Worm (Caenorhabditis elegans) whole organism, L1 larva: ENCODE data around the gene egl-4.

Experiments used
- alr-1 ChIP-seq: fragments of 200-800 bp; sonication (Bioruptor generic); optimal IDR thresholded peaks from 2 replicates; lab custom pipeline; 2018; ENCODE audit warnings: borderline replicate concordance, mild to moderate bottlenecking, missing genetic modification characterization, missing compliant biosample characterization
- aly-2 ChIP-seq: fragments of 150-350 bp; optimal IDR thresholded peaks from 2 replicates; lab custom pipeline; 2014; ENCODE audit warnings: missing biosample characterization, missing genetic modification characterization
- ama-1 ChIP-seq: fragments of 150-350 bp; optimal IDR thresholded peaks from 2 replicates; lab custom pipeline; 2014
- nhr-237 ChIP-seq: fragments of 150-350 bp; optimal IDR thresholded peaks from 2 replicates; lab custom pipeline; 2014; ENCODE audit warnings: missing biosample characterization, missing genetic modification characterization
- nhr-47 ChIP-seq: sonication (generic microtip); optimal IDR thresholded peaks from 2 replicates; lab custom pipeline; 2016; ENCODE audit warnings: mild to moderate bottlenecking, missing genetic modification characterization, moderate library complexity, missing compliant biosample characterization
- nhr-77 ChIP-seq: fragments of 150-350 bp; optimal IDR thresholded peaks from 2 replicates; lab custom pipeline; 2014; ENCODE audit warnings: missing biosample characterization, missing genetic modification characterization
- skn-1 ChIP-seq: fragments of 150-350 bp; optimal IDR thresholded peaks from 2 replicates; lab custom pipeline; 2014; ENCODE audit warnings: missing biosample characterization, missing genetic modification characterization

DNA sequence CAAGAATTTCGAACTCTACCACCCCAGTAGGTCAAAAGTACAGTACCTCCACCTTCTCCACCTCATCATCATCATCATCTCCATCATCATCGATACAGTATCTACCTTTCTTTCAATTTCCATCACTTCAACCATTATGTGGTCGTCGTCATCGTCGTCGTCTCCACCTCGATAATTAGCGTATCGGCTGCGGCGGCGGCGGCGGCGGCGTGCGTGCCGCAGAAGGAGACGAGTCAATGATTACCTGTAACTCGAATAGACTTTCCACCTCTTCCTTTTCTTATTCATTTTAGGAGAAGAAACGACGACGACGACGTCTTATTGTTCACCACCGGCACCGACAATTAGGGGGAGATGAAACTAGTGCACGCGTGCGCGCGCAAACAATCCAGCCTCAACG lies 67.7 kb downstream of the egl-4 start:
- TF ChIP-seq nhr-77 (no peak), ama-1 (no peak), nhr-47 (tag; lab: Kevin White, UChicago) (no peak), alr-1 (tag; lab: Kevin White, UChicago) (no peak), aly-2 (tag; lab: Kevin White, UChicago) (no peak), nhr-237 (no peak), skn-1 (tag; lab: Kevin White, UChicago) (no peak)
